Fruit fly (Drosophila melanogaster) whole organism, prepupa: ENCODE measurements around the gene CG13643.

Experiments
- Blimp-1 ChIP-seq: fragments of 200-800 bp; sonication (Bioruptor generic); optimal IDR thresholded peaks from 3 replicates; lab custom pipeline; 2017; ENCODE audit warnings: missing biosample characterization, missing genetic modification characterization, mild to moderate bottlenecking, moderate library complexity, missing genetic modification reagents
- CG10631 ChIP-seq: fragments of 200-800 bp; sonication (Bioruptor generic); optimal IDR thresholded peaks from 2 replicates; lab custom pipeline; 2016; ENCODE audit warnings: missing biosample characterization, missing genetic modification characterization
- CG10669 ChIP-seq: fragments of 200-800 bp; sonication (Bioruptor generic); optimal IDR thresholded peaks from 3 replicates; lab custom pipeline; 2018; ENCODE audit warnings: missing biosample characterization, mild to moderate bottlenecking, missing genetic modification characterization, moderate library complexity
- CG15336 ChIP-seq: fragments of 200-800 bp; sonication (Bioruptor generic); IDR thresholded peaks from 2 replicates; pipeline ENCODE4 v1.3.6; 2022; ENCODE audit warnings: missing biosample characterization, missing genetic modification characterization
- CG16779 ChIP-seq: fragments of 200-800 bp; sonication (Bioruptor generic); optimal IDR thresholded peaks from 3 replicates; lab custom pipeline; 2017; ENCODE audit warnings: missing biosample characterization, mild to moderate bottlenecking, missing genetic modification characterization
- CG3032 ChIP-seq: fragments of 200-800 bp; optimal IDR thresholded peaks from 2 replicates; lab custom pipeline; 2019; ENCODE audit warnings: missing biosample characterization, mild to moderate bottlenecking, missing genetic modification characterization, moderate library complexity
- CG31627 ChIP-seq: fragments of 200-800 bp; sonication (Bioruptor generic); optimal IDR thresholded peaks from 3 replicates; lab custom pipeline; 2016; ENCODE audit warnings: missing biosample characterization, missing genetic modification characterization
- CG32006 ChIP-seq: fragments of 200-800 bp; sonication (Bioruptor generic); optimal IDR thresholded peaks from 3 replicates; lab custom pipeline; 2017; ENCODE audit warnings: missing biosample characterization, mild to moderate bottlenecking, missing genetic modification characterization
- CG34406 ChIP-seq: fragments of 200-800 bp; sonication (Bioruptor generic); optimal IDR thresholded peaks from 3 replicates; lab custom pipeline; 2016; ENCODE audit warnings: missing biosample characterization, missing genetic modification characterization
- CG3919 ChIP-seq: fragments of 200-800 bp; sonication (Bioruptor generic); optimal IDR thresholded peaks from 3 replicates; lab custom pipeline; 2016; ENCODE audit warnings: missing biosample characterization, missing genetic modification characterization
- CG6163 ChIP-seq: fragments of 200-800 bp; sonication (Bioruptor generic); IDR thresholded peaks from 3 replicates; pipeline ENCODE4 v1.3.6; 2022; ENCODE audit warnings: missing biosample characterization, missing genetic modification characterization
- CG6276 ChIP-seq: fragments of 200-800 bp; sonication (Bioruptor generic); optimal IDR thresholded peaks from 2 replicates; lab custom pipeline; 2017; ENCODE audit warnings: missing biosample characterization, mild to moderate bottlenecking, missing genetic modification characterization
- CG6792 ChIP-seq: fragments of 200-800 bp; sonication (Bioruptor generic); optimal IDR thresholded peaks from 3 replicates; lab custom pipeline; 2016; ENCODE audit warnings: missing biosample characterization, missing genetic modification characterization
- CG6808 ChIP-seq: fragments of 200-800 bp; sonication (Bioruptor generic); optimal IDR thresholded peaks from 3 replicates; lab custom pipeline; 2017; ENCODE audit warnings: missing biosample characterization, missing genetic modification characterization, mild to moderate bottlenecking, moderate library complexity, missing genetic modification reagents
- CG6854 ChIP-seq: fragments of 200-800 bp; sonication (Bioruptor generic); optimal IDR thresholded peaks from 2 replicates; lab custom pipeline; 2017; ENCODE audit warnings: missing biosample characterization, mild to moderate bottlenecking, missing genetic modification characterization
- CG7368 ChIP-seq: fragments of 200-800 bp; sonication (Bioruptor generic); optimal IDR thresholded peaks from 3 replicates; lab custom pipeline; 2016; ENCODE audit warnings: missing biosample characterization, missing genetic modification characterization
- CG8319 ChIP-seq: fragments of 200-800 bp; sonication (Bioruptor generic); optimal IDR thresholded peaks from 3 replicates; lab custom pipeline; 2016; ENCODE audit warnings: missing biosample characterization, missing genetic modification characterization
- CG8632 ChIP-seq: fragments of 200-800 bp; sonication (Bioruptor generic); optimal IDR thresholded peaks from 3 replicates; lab custom pipeline; 2016; ENCODE audit warnings: missing biosample characterization, missing genetic modification characterization
- CG9139 ChIP-seq: fragments of 200-800 bp; sonication (Bioruptor generic); optimal IDR thresholded peaks from 3 replicates; lab custom pipeline; 2017; ENCODE audit warnings: missing biosample characterization, mild to moderate bottlenecking, missing genetic modification characterization
- Eip75B ChIP-seq: fragments of 200-800 bp; sonication (Bioruptor generic); optimal IDR thresholded peaks from 3 replicates; lab custom pipeline; 2016; ENCODE audit warnings: missing biosample characterization, missing genetic modification characterization
- Eip78C ChIP-seq: fragments of 200-800 bp; sonication (Bioruptor generic); peaks from one replicate; lab custom pipeline; 2016; ENCODE audit warnings: missing biosample characterization, missing genetic modification characterization
- Eip93F ChIP-seq: fragments of 200-800 bp; sonication (Bioruptor generic); optimal IDR thresholded peaks from 2 replicates; lab custom pipeline; 2016; ENCODE audit warnings: missing biosample characterization, mild to moderate bottlenecking, missing genetic modification characterization
- Ets21C ChIP-seq: fragments of 200-800 bp; sonication (Bioruptor generic); optimal IDR thresholded peaks from 3 replicates; lab custom pipeline; 2016; ENCODE audit warnings: missing biosample characterization, missing genetic modification characterization
- Ets96B ChIP-seq: fragments of 200-800 bp; optimal IDR thresholded peaks from 2 replicates; lab custom pipeline; 2019; ENCODE audit warnings: missing biosample characterization, mild to moderate bottlenecking, missing genetic modification characterization, moderate library complexity
- Gug ChIP-seq: fragments of 200-800 bp; sonication (Bioruptor generic); IDR thresholded peaks from 2 replicates; pipeline ENCODE4 v1.3.6; 2022; ENCODE audit warnings: missing biosample characterization, missing genetic modification characterization
- Hr38 ChIP-seq: sonication (Bioruptor generic); optimal IDR thresholded peaks from 2 replicates; lab custom pipeline; 2016; ENCODE audit warnings: missing biosample characterization, missing genetic modification characterization
- Hr4 ChIP-seq: fragments of 200-800 bp; sonication (Bioruptor generic); optimal IDR thresholded peaks from 3 replicates; lab custom pipeline; 2016; ENCODE audit warnings: missing biosample characterization, missing genetic modification characterization
- Lpt ChIP-seq: fragments of 200-800 bp; sonication (Bioruptor generic); optimal IDR thresholded peaks from 3 replicates; lab custom pipeline; 2016; ENCODE audit warnings: missing biosample characterization, missing genetic modification characterization
- Met ChIP-seq: fragments of 200-800 bp; sonication (Bioruptor generic); optimal IDR thresholded peaks from 3 replicates; lab custom pipeline; 2016; ENCODE audit warnings: missing biosample characterization, missing genetic modification characterization
- OdsH ChIP-seq: fragments of 200-800 bp; sonication (Bioruptor generic); optimal IDR thresholded peaks from 3 replicates; lab custom pipeline; 2016; ENCODE audit warnings: missing biosample characterization, missing genetic modification characterization
- Smox ChIP-seq: fragments of 200-800 bp; sonication (Bioruptor generic); optimal IDR thresholded peaks from 3 replicates; lab custom pipeline; 2016; ENCODE audit warnings: missing biosample characterization, missing genetic modification characterization
- Sox102F ChIP-seq: fragments of 200-800 bp; sonication (Bioruptor generic); optimal IDR thresholded peaks from 2 replicates; lab custom pipeline; 2016; ENCODE audit warnings: missing biosample characterization, mild to moderate bottlenecking, missing genetic modification characterization
- Sox14 ChIP-seq: fragments of 200-800 bp; sonication (Bioruptor generic); optimal IDR thresholded peaks from 3 replicates; lab custom pipeline; 2016; ENCODE audit warnings: missing biosample characterization, missing genetic modification characterization
- achi ChIP-seq: fragments of 200-800 bp; sonication (Bioruptor generic); optimal IDR thresholded peaks from 3 replicates; lab custom pipeline; 2016; ENCODE audit warnings: missing biosample characterization, missing genetic modification characterization
- acj6 ChIP-seq: fragments of 200-800 bp; sonication (Bioruptor generic); optimal IDR thresholded peaks from 3 replicates; lab custom pipeline; 2016; ENCODE audit warnings: missing biosample characterization, missing genetic modification characterization
- cyc ChIP-seq: fragments of 200-800 bp; sonication (Bioruptor generic); optimal IDR thresholded peaks from 3 replicates; lab custom pipeline; 2016; ENCODE audit warnings: missing biosample characterization, missing genetic modification characterization
- dac ChIP-seq: fragments of 200-800 bp; sonication (Bioruptor generic); optimal IDR thresholded peaks from 2 replicates; lab custom pipeline; 2017; ENCODE audit warnings: missing biosample characterization, mild to moderate bottlenecking, missing genetic modification characterization
- dsx ChIP-seq: fragments of 200-800 bp; optimal IDR thresholded peaks from 3 replicates; lab custom pipeline; 2019; ENCODE audit warnings: missing biosample characterization, mild to moderate bottlenecking, missing genetic modification characterization, moderate library complexity; ENCODE audit not compliant: poor library complexity, severe bottlenecking
- eg ChIP-seq: fragments of 200-800 bp; sonication (Bioruptor generic); IDR thresholded peaks from 3 replicates; pipeline ENCODE4 v1.3.6; 2022; ENCODE audit warnings: missing biosample characterization, missing genetic modification characterization
- esn ChIP-seq: fragments of 200-800 bp; sonication (Bioruptor generic); optimal IDR thresholded peaks from 2 replicates; lab custom pipeline; 2016; ENCODE audit warnings: missing biosample characterization, mild to moderate bottlenecking, missing genetic modification characterization, moderate library complexity
- fd85E ChIP-seq: fragments of 200-800 bp; sonication (Bioruptor generic); optimal IDR thresholded peaks from 3 replicates; lab custom pipeline; 2016; ENCODE audit warnings: missing biosample characterization, missing genetic modification characterization
- fkh ChIP-seq: fragments of 200-800 bp; sonication (Bioruptor generic); optimal IDR thresholded peaks from 3 replicates; lab custom pipeline; 2017; ENCODE audit warnings: missing biosample characterization, mild to moderate bottlenecking, missing genetic modification characterization, moderate library complexity
- lz ChIP-seq: fragments of 200-800 bp; sonication (Bioruptor generic); optimal IDR thresholded peaks from 3 replicates; lab custom pipeline; 2016; ENCODE audit warnings: missing biosample characterization, missing genetic modification characterization
- net ChIP-seq: fragments of 200-800 bp; sonication (Bioruptor generic); optimal IDR thresholded peaks from 3 replicates; lab custom pipeline; 2016; ENCODE audit warnings: missing biosample characterization, missing genetic modification characterization
- pdm3 ChIP-seq: fragments of 200-800 bp; sonication (Bioruptor generic); optimal IDR thresholded peaks from 3 replicates; lab custom pipeline; 2016; ENCODE audit warnings: missing biosample characterization, missing genetic modification characterization
- salr ChIP-seq, 2 experiments: fragments of 200-800 bp; sonication (Bioruptor generic); optimal IDR thresholded peaks; 3 replicates each; lab custom pipeline; 2016 to 2018; ENCODE audit warnings: missing biosample characterization in 2 of 2, missing genetic modification characterization in 2 of 2, mild to moderate bottlenecking in 1 of 2
- ss ChIP-seq, 2 experiments: fragments of 200-800 bp; sonication (Bioruptor generic); optimal IDR thresholded peaks; 2 replicates in 1 of 2; 3 replicates in 1 of 2; lab custom pipeline; 2017 to 2018; ENCODE audit warnings: mild to moderate bottlenecking in 2 of 2, missing biosample characterization in 2 of 2, missing genetic modification characterization in 2 of 2, moderate library complexity in 1 of 2
- topi ChIP-seq: fragments of 200-800 bp; sonication (Bioruptor generic); optimal IDR thresholded peaks from 3 replicates; lab custom pipeline; 2016; ENCODE audit warnings: missing biosample characterization, missing genetic modification characterization
- vri ChIP-seq: fragments of 200-800 bp; sonication (Bioruptor generic); optimal IDR thresholded peaks from 3 replicates; lab custom pipeline; 2016; ENCODE audit warnings: missing biosample characterization, mild to moderate bottlenecking, missing genetic modification characterization

The CG13643 gene

DNA sequence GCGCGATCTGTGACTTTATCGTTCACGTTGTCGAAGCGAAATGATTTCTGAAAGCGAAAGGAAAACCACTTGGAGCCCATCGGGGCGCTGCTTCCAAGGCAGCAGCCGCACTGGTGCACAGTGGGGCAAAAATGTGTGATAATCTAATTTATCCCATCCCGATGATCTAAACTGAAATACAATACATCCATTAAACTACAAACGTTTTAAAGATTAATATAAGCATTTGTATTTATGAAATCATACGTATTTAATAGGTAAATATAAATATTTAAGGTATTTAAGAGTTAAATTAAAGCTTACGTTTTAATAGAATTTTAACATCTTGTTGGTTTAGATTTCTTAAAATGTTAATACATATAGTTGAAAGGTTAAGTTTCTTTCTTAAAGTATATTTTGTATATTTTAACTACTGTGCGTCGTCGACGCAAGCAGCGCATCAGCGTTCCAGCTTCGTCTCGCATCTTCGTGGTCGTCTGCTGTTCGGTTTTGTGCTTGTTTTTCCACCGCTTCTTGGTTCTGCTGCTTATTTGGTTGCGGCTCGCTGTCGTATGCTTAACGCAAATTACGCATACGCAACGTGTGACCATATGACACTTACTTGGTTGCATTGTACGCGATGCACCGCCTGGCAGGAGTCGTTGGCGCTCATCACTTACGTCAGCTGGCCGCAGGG, at the start of gene CG13643 (continued):
- no peak for TF ChIP-seq Ets21C (GFP tag; lab: Kevin White, UChicago)
- TF ChIP-seq CG10669 (GFP tag; lab: Kevin White, UChicago), result no peak
- TF ChIP-seq pdm3 (GFP tag; lab: Kevin White, UChicago), result peak; percentile 23
- peak; percentile 40 for TF ChIP-seq CG10631 (GFP tag; lab: Kevin White, UChicago)
- TF ChIP-seq cyc, result peak; percentile 1
- peak; percentile 62 for TF ChIP-seq CG34406 (GFP tag; lab: Kevin White, UChicago)
- TF ChIP-seq fkh (GFP tag; lab: Kevin White, UChicago), result no peak
- no peak for TF ChIP-seq vri (GFP tag; lab: Kevin White, UChicago)
- no peak for TF ChIP-seq fd85E (GFP tag; lab: Kevin White, UChicago)

- TF ChIP-seq CG3032 (tag; lab: Kevin White, UChicago), result peak; percentile 73
- peak; percentile 13 for TF ChIP-seq CG3919 (GFP tag; lab: Kevin White, UChicago)
- TF ChIP-seq Gug (GFP tag; lab: Robert Waterston, UW), result no peak
- TF ChIP-seq fkh (GFP tag; lab: Kevin White, UChicago), result no peak
- TF ChIP-seq Eip78C (GFP tag; lab: Kevin White, UChicago), result peak; percentile 75
- no peak for TF ChIP-seq salr (GFP tag; optimal IDR thresholded peaks at IDR 0.05; lab: Kevin White, UChicago)
- TF ChIP-seq Ets96B, result peak; percentile 71
- no peak for TF ChIP-seq Hr4 (GFP tag; lab: Kevin White, UChicago)
- TF ChIP-seq dac (GFP tag; lab: Kevin White, UChicago), result no peak
- no peak for TF ChIP-seq CG31627
- TF ChIP-seq CG6276, result no peak
- TF ChIP-seq pdm3 (GFP tag; lab: Kevin White, UChicago), result no peak
- TF ChIP-seq CG6854 (GFP tag; lab: Kevin White, UChicago), result no peak
- no peak for TF ChIP-seq esn (GFP tag; lab: Kevin White, UChicago)
- TF ChIP-seq CG9139 (GFP tag; lab: Kevin White, UChicago), result no peak
- peak; percentile 15 for TF ChIP-seq achi
- TF ChIP-seq Eip93F (GFP tag; lab: Kevin White, UChicago), result no peak
- TF ChIP-seq CG16779, result no peak
- no peak for TF ChIP-seq CG6792 (GFP tag; lab: Kevin White, UChicago)
- TF ChIP-seq CG8319, result no peak
- TF ChIP-seq Hr38 (GFP tag; lab: Kevin White, UChicago), result no peak
- TF ChIP-seq dsx (GFP tag; lab: Kevin White, UChicago), result peak; percentile 57
- no peak for TF ChIP-seq vri (GFP tag; lab: Kevin White, UChicago)
- no peak for TF ChIP-seq Met (GFP tag; lab: Kevin White, UChicago)
- no peak for TF ChIP-seq lz (GFP tag; lab: Kevin White, UChicago)
- TF ChIP-seq Lpt (GFP tag; lab: Kevin White, UChicago), result no peak
- TF ChIP-seq net (GFP tag; lab: Kevin White, UChicago), result no peak
- TF ChIP-seq Eip75B (GFP tag; lab: Kevin White, UChicago), result peak; percentile 22
- no peak for TF ChIP-seq topi (GFP tag; lab: Kevin White, UChicago)
- no peak for TF ChIP-seq eg
- TF ChIP-seq acj6, result no peak
- peak; percentile 67 for TF ChIP-seq CG6808
- peak; percentile 44 for TF ChIP-seq CG10631 (GFP tag; lab: Kevin White, UChicago)
- TF ChIP-seq Blimp-1 (GFP tag; lab: Kevin White, UChicago), result no peak
- TF ChIP-seq ss (GFP tag; optimal IDR thresholded peaks at IDR 0.05; lab: Kevin White, UChicago), result peak; percentile 24 to 51
- no peak for TF ChIP-seq CG15336 (GFP tag; lab: Robert Waterston, UW)
- peak; percentile 9 for TF ChIP-seq Sox14 (GFP tag; lab: Kevin White, UChicago)
- no peak for TF ChIP-seq CG34406 (GFP tag; lab: Kevin White, UChicago)
- no peak for TF ChIP-seq CG7368 (GFP tag; lab: Kevin White, UChicago)
- TF ChIP-seq Sox102F (GFP tag; lab: Kevin White, UChicago), result no peak
- TF ChIP-seq OdsH, result no peak
- TF ChIP-seq cyc, result no peak
- no peak for TF ChIP-seq CG32006
- no peak for TF ChIP-seq CG8632 (GFP tag; lab: Kevin White, UChicago)
- no peak for TF ChIP-seq CG6163 (GFP tag; lab: Robert Waterston, UW)
- no peak for TF ChIP-seq Smox (GFP tag; lab: Kevin White, UChicago)
These were observed 47.3 kb upstream of the CG13643 start for dm6 chr3R:24953152-24953551.
